Worm (Caenorhabditis elegans): ENCODE data around the gene clec-266.

- TF ChIP-seq ets-5 (GFP tag; IDR thresholded peaks at IDR 0.05) = no peak
- TF ChIP-seq alr-1 (tag; optimal IDR thresholded peaks at IDR 0.05; ENCODE audit: borderline replicate concordance) = no peak
- TF ChIP-seq sox-4 (tag; optimal IDR thresholded peaks at IDR 0.05) = no peak
- no peak for TF ChIP-seq C34B4.2 (tag; optimal IDR thresholded peaks at IDR 0.05)
- TF ChIP-seq ces-1 (GFP tag; optimal IDR thresholded peaks at IDR 0.05) = no peak
- TF ChIP-seq ceh-82 (tag; optimal IDR thresholded peaks at IDR 0.05) = no peak
- TF ChIP-seq Y116A8C.19 (tag; optimal IDR thresholded peaks at IDR 0.05; ENCODE audit: borderline replicate concordance) = no peak
- no peak for TF ChIP-seq fos-1 (tag; optimal IDR thresholded peaks at IDR 0.05)
- no peak for TF ChIP-seq zag-1 (tag; optimal IDR thresholded peaks at IDR 0.05)
- TF ChIP-seq jun-1 (tag; optimal IDR thresholded peaks at IDR 0.05) = no peak
Measured at ce11 chrX:6640570-6641199, 18.0 kb upstream of the clec-266 start, which contains the start of gene nhr-120.

Measured in whole organism, L1 larva.